Worm (Caenorhabditis elegans) whole organism, L4 larva: ENCODE results near the gene daf-15.

Source experiments
- pha-4 ChIP-seq, 2 experiments: fragments of 150-350 bp in 1 of 2; fragments of 200-800 bp in 1 of 2; sonication (Bioruptor generic) in 1 of 2; IDR thresholded peaks in 1 of 2; optimal IDR thresholded peaks in 1 of 2; 2 replicates each; pipeline versions ENCODE4 v1.3.6 to Lab custom; 2014 to 2022; ENCODE audit warnings: missing genetic modification characterization in 2 of 2, missing genetic modification reagents in 2 of 2, missing biosample characterization in 1 of 2, missing compliant biosample characterization in 1 of 2
- zag-1 ChIP-seq: fragments of 150-350 bp; optimal IDR thresholded peaks from 2 replicates; lab custom pipeline; 2014; ENCODE audit warnings: missing biosample characterization, missing genetic modification characterization

DNA sequence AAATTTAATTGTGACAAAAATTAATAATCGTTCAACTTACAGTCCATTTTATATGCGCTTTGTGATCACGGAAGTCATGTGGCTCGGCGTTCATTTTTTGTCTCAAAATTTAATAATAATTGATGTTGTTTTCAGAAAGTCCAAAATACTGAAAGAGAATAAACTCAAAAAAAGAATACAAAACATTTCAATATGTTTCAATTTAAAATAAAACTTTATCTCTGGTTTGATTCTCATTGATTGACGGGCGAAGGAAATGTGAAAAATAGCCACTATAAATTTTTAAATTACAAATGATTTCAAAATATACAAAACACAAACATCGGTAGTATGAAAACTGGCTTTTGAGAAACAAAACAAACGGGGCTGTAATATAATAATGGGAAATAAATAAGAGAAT, 46.8 kb upstream of the daf-15 start, which contains the start of gene T20D3.6:
- no peak for TF ChIP-seq pha-4 (GFP tag; IDR thresholded peaks at IDR 0.05; lab: Robert Waterston, UW)
- no peak for TF ChIP-seq pha-4 (tag; optimal IDR thresholded peaks at IDR 0.05; lab: Kevin White, UChicago)
- TF ChIP-seq zag-1 (tag; lab: Kevin White, UChicago): no peak
